Fruit fly (Drosophila melanogaster) whole organism, embryonic: Measurements from ENCODE around the gene arg.

ENCODE experiments used
- Antp ChIP-seq: fragments of 200-800 bp; sonication (Bioruptor generic); optimal IDR thresholded peaks from 3 replicates; lab custom pipeline; 2016; ENCODE audit warnings: missing biosample characterization, missing genetic modification characterization
- CG10565 ChIP-seq: fragments of 200-800 bp; sonication (Bioruptor generic); optimal IDR thresholded peaks from 3 replicates; lab custom pipeline; 2016; ENCODE audit warnings: missing biosample characterization, mild to moderate bottlenecking, missing genetic modification characterization
- CG11560 ChIP-seq: fragments of 200-800 bp; sonication (Bioruptor generic); IDR thresholded peaks from 3 replicates; pipeline ENCODE4 v1.3.6; 2022; ENCODE audit warnings: missing biosample characterization, missing genetic modification characterization
- CG14965 ChIP-seq: fragments of 200-800 bp; sonication (Bioruptor generic); optimal IDR thresholded peaks from 2 replicates; lab custom pipeline; 2016; ENCODE audit warnings: missing biosample characterization, missing genetic modification characterization, borderline replicate concordance
- CG15696 ChIP-seq: fragments of 200-800 bp; sonication (Bioruptor generic); optimal IDR thresholded peaks from 2 replicates; lab custom pipeline; 2019; ENCODE audit warnings: missing biosample characterization, mild to moderate bottlenecking, missing genetic modification characterization, moderate library complexity
- CG18262 ChIP-seq: fragments of 200-800 bp; optimal IDR thresholded peaks from 3 replicates; lab custom pipeline; 2019; ENCODE audit warnings: missing biosample characterization, mild to moderate bottlenecking, missing genetic modification characterization, moderate library complexity
- CG18599 ChIP-seq: fragments of 200-800 bp; sonication (Bioruptor generic); optimal IDR thresholded peaks from 3 replicates; lab custom pipeline; 2017; ENCODE audit warnings: missing biosample characterization, missing genetic modification characterization, mild to moderate bottlenecking, moderate library complexity, missing genetic modification reagents
- CG3065 ChIP-seq: fragments of 200-800 bp; sonication (Bioruptor generic); optimal IDR thresholded peaks from 2 replicates; lab custom pipeline; 2016; ENCODE audit warnings: missing biosample characterization, missing genetic modification characterization
- CG32767 ChIP-seq: fragments of 200-800 bp; sonication (Bioruptor generic); IDR thresholded peaks from 2 replicates; pipeline ENCODE4 v1.3.6; 2022; ENCODE audit warnings: missing biosample characterization, missing genetic modification characterization
- CG4360 ChIP-seq: fragments of 200-800 bp; sonication (Bioruptor generic); IDR thresholded peaks from 2 replicates; pipeline ENCODE4 v1.3.6; 2022; ENCODE audit warnings: missing biosample characterization, missing genetic modification characterization
- CG5953 ChIP-seq: fragments of 200-800 bp; sonication (Bioruptor generic); IDR thresholded peaks from 2 replicates; pipeline ENCODE4 v1.3.6; 2022; ENCODE audit warnings: missing biosample characterization, missing genetic modification characterization
- CG6813 ChIP-seq: fragments of 200-800 bp; sonication (Bioruptor generic); optimal IDR thresholded peaks from 2 replicates; lab custom pipeline; 2017; ENCODE audit warnings: missing biosample characterization, missing genetic modification characterization, mild to moderate bottlenecking, moderate library complexity, missing genetic modification reagents
- CG6854 ChIP-seq: fragments of 200-800 bp; sonication (Bioruptor generic); optimal IDR thresholded peaks from 3 replicates; lab custom pipeline; 2017; ENCODE audit warnings: missing biosample characterization, mild to moderate bottlenecking, missing genetic modification characterization
- CG8924 ChIP-seq: fragments of 200-800 bp; optimal IDR thresholded peaks from 3 replicates; lab custom pipeline; 2019; ENCODE audit warnings: missing biosample characterization, mild to moderate bottlenecking, missing genetic modification characterization, moderate library complexity
- Dfd ChIP-seq, 2 experiments: fragments of >200 bp; optimal IDR thresholded peaks; 2 replicates each; lab custom pipeline; 2017; ENCODE audit warnings: missing biosample characterization in 2 of 2, missing genetic modification characterization in 2 of 2
- Fer1 ChIP-seq: fragments of 200-800 bp; sonication (Bioruptor generic); optimal IDR thresholded peaks from 2 replicates; lab custom pipeline; 2017; ENCODE audit warnings: missing biosample characterization, mild to moderate bottlenecking, missing genetic modification characterization
- H2.0 ChIP-seq: fragments of 200-800 bp; sonication (Bioruptor generic); IDR thresholded peaks from 2 replicates; pipeline ENCODE4 v1.3.6; 2022; ENCODE audit warnings: missing biosample characterization, missing genetic modification characterization
- Hr39 ChIP-seq: fragments of >200 bp; optimal IDR thresholded peaks from 2 replicates; lab custom pipeline; 2017
- Kr ChIP-seq: fragments of 200-800 bp; sonication (Bioruptor generic); optimal IDR thresholded peaks from 2 replicates; lab custom pipeline; 2017; ENCODE audit warnings: missing biosample characterization, mild to moderate bottlenecking, missing genetic modification characterization
- MBD-R2 ChIP-seq: fragments of 200-800 bp; sonication (Bioruptor generic); IDR thresholded peaks from 2 replicates; pipeline ENCODE4 v1.3.6; 2022; ENCODE audit warnings: missing biosample characterization, missing genetic modification characterization
- Mad ChIP-seq: fragments of 200-800 bp; sonication (Bioruptor generic); optimal IDR thresholded peaks from 2 replicates; lab custom pipeline; 2016; ENCODE audit warnings: missing biosample characterization, missing genetic modification characterization
- Mes4 ChIP-seq: fragments of 200-800 bp; sonication (Bioruptor generic); optimal IDR thresholded peaks from 2 replicates; lab custom pipeline; 2016; ENCODE audit warnings: missing biosample characterization, missing genetic modification characterization
- Nf-YA ChIP-seq: fragments of 200-800 bp; sonication (Bioruptor generic); IDR thresholded peaks from 2 replicates; pipeline ENCODE4 v1.3.6; 2022; ENCODE audit warnings: missing biosample characterization, missing genetic modification characterization
- Rfx ChIP-seq: fragments of 200-800 bp; sonication (Bioruptor generic); IDR thresholded peaks from 2 replicates; pipeline ENCODE4 v1.3.6; 2022; ENCODE audit warnings: missing biosample characterization, missing genetic modification characterization
- Sin3A ChIP-seq: fragments of >200 bp; optimal IDR thresholded peaks from 2 replicates; lab custom pipeline; 2018
- Six4 ChIP-seq: fragments of 200-800 bp; sonication (Bioruptor generic); optimal IDR thresholded peaks from 2 replicates; lab custom pipeline; 2016; ENCODE audit warnings: missing biosample characterization, missing genetic modification characterization
- Sox100B ChIP-seq: fragments of 200-800 bp; sonication (Bioruptor generic); optimal IDR thresholded peaks from 3 replicates; lab custom pipeline; 2018; ENCODE audit warnings: missing biosample characterization, mild to moderate bottlenecking, missing genetic modification characterization
- Xbp1 ChIP-seq: fragments of 200-800 bp; sonication (Bioruptor generic); optimal IDR thresholded peaks from 3 replicates; lab custom pipeline; 2016; ENCODE audit warnings: missing biosample characterization, mild to moderate bottlenecking, missing genetic modification characterization
- YL-1 ChIP-seq: fragments of 200-800 bp; sonication (Bioruptor generic); optimal IDR thresholded peaks from 3 replicates; lab custom pipeline; 2017; ENCODE audit warnings: missing biosample characterization, mild to moderate bottlenecking, missing genetic modification characterization
- aop ChIP-seq: fragments of 200-800 bp; sonication (Bioruptor generic); IDR thresholded peaks from 2 replicates; pipeline ENCODE4 v1.3.6; 2022; ENCODE audit warnings: missing biosample characterization, missing genetic modification characterization
- ara ChIP-seq: fragments of 200-800 bp; sonication (Bioruptor generic); IDR thresholded peaks from 2 replicates; pipeline ENCODE4 v1.3.6; 2022; ENCODE audit warnings: missing biosample characterization, missing genetic modification characterization
- bowl ChIP-seq: fragments of 200-800 bp; sonication (Bioruptor generic); IDR thresholded peaks from 2 replicates; pipeline ENCODE4 v1.3.6; 2022; ENCODE audit warnings: missing biosample characterization, missing genetic modification characterization
- dmrt11E ChIP-seq: fragments of 200-800 bp; sonication (Bioruptor generic); optimal IDR thresholded peaks from 3 replicates; lab custom pipeline; 2018; ENCODE audit warnings: missing biosample characterization, mild to moderate bottlenecking, missing genetic modification characterization, moderate library complexity
- esg ChIP-seq: fragments of 200-800 bp; sonication (Bioruptor generic); conservative IDR thresholded peaks from 2 replicates; pipeline ENCODE4 v1.3.6; 2022; ENCODE audit warnings: missing biosample characterization, missing genetic modification characterization
- fd3F ChIP-seq: fragments of 200-800 bp; sonication (Bioruptor generic); optimal IDR thresholded peaks from 2 replicates; lab custom pipeline; 2018; ENCODE audit warnings: missing biosample characterization, mild to moderate bottlenecking, missing genetic modification characterization, moderate library complexity
- gfzf ChIP-seq: fragments of 200-800 bp; sonication (Bioruptor generic); optimal IDR thresholded peaks from 2 replicates; lab custom pipeline; 2016; ENCODE audit warnings: missing biosample characterization, mild to moderate bottlenecking, missing genetic modification characterization, moderate library complexity
- grn ChIP-seq: fragments of 200-800 bp; sonication (Bioruptor generic); optimal IDR thresholded peaks from 3 replicates; lab custom pipeline; 2017; ENCODE audit warnings: missing biosample characterization, missing genetic modification characterization
- insv ChIP-seq, 2 experiments: fragments of 200-800 bp; sonication (Bioruptor generic); optimal IDR thresholded peaks; 3 replicates each; lab custom pipeline; 2016 to 2018; ENCODE audit warnings: missing biosample characterization in 2 of 2, missing genetic modification characterization in 2 of 2
- jigr1 ChIP-seq: fragments of 200-800 bp; sonication (Bioruptor generic); IDR thresholded peaks from 3 replicates; pipeline ENCODE4 v1.3.6; 2022; ENCODE audit warnings: missing biosample characterization, missing genetic modification characterization
- jumu ChIP-seq: fragments of 200-800 bp; sonication (Bioruptor generic); optimal IDR thresholded peaks from 3 replicates; lab custom pipeline; 2016; ENCODE audit warnings: missing biosample characterization, missing genetic modification characterization
- knrl ChIP-seq: fragments of 200-800 bp; sonication (Bioruptor generic); IDR thresholded peaks from 3 replicates; pipeline ENCODE4 v1.3.6; 2022; ENCODE audit warnings: missing biosample characterization, missing genetic modification characterization; ENCODE audit not compliant: partially characterized antibody
- mam ChIP-seq: fragments of 200-800 bp; sonication (Bioruptor generic); optimal IDR thresholded peaks from 3 replicates; lab custom pipeline; 2016; ENCODE audit warnings: missing biosample characterization, missing genetic modification characterization
- p53 ChIP-seq: fragments of 200-800 bp; sonication (Bioruptor generic); optimal IDR thresholded peaks from 2 replicates; lab custom pipeline; 2016; ENCODE audit warnings: missing biosample characterization, missing genetic modification characterization
- pho ChIP-seq: fragments of 200-800 bp; sonication (Bioruptor generic); optimal IDR thresholded peaks from 2 replicates; lab custom pipeline; 2016; ENCODE audit warnings: missing biosample characterization, missing genetic modification characterization
- pita ChIP-seq: fragments of 200-800 bp; sonication (Bioruptor generic); optimal IDR thresholded peaks from 2 replicates; lab custom pipeline; 2017; ENCODE audit warnings: missing biosample characterization, mild to moderate bottlenecking, missing genetic modification characterization
- psq ChIP-seq: fragments of 200-800 bp; sonication (Bioruptor generic); optimal IDR thresholded peaks from 2 replicates; lab custom pipeline; 2017; ENCODE audit warnings: missing biosample characterization, missing genetic modification characterization
- ssp ChIP-seq: fragments of 200-800 bp; sonication (Bioruptor generic); IDR thresholded peaks from 2 replicates; pipeline ENCODE4 v1.3.6; 2022; ENCODE audit warnings: missing biosample characterization, missing genetic modification characterization
- tll ChIP-seq, 2 experiments: fragments of 200-800 bp in 1 of 2; fragments of >200 bp in 1 of 2; sonication (Bioruptor generic) in 1 of 2; optimal IDR thresholded peaks; 2 replicates each; lab custom pipeline; 2017 to 2019; ENCODE audit warnings: missing biosample characterization in 2 of 2, missing genetic modification characterization in 2 of 2, mild to moderate bottlenecking in 1 of 2, moderate library complexity in 1 of 2
- twi ChIP-seq: fragments of 200-800 bp; optimal IDR thresholded peaks from 2 replicates; lab custom pipeline; 2019; ENCODE audit warnings: missing biosample characterization, mild to moderate bottlenecking, missing genetic modification characterization, moderate library complexity
- wor ChIP-seq: fragments of 200-800 bp; sonication (Bioruptor generic); IDR thresholded peaks from 2 replicates; pipeline ENCODE4 v1.3.6; 2022; ENCODE audit warnings: missing biosample characterization, missing genetic modification characterization
- z ChIP-seq: fragments of 200-800 bp; sonication (Bioruptor generic); IDR thresholded peaks from 3 replicates; pipeline ENCODE4 v1.3.6; 2022; ENCODE audit warnings: missing biosample characterization, missing genetic modification characterization

arg gene

DNA sequence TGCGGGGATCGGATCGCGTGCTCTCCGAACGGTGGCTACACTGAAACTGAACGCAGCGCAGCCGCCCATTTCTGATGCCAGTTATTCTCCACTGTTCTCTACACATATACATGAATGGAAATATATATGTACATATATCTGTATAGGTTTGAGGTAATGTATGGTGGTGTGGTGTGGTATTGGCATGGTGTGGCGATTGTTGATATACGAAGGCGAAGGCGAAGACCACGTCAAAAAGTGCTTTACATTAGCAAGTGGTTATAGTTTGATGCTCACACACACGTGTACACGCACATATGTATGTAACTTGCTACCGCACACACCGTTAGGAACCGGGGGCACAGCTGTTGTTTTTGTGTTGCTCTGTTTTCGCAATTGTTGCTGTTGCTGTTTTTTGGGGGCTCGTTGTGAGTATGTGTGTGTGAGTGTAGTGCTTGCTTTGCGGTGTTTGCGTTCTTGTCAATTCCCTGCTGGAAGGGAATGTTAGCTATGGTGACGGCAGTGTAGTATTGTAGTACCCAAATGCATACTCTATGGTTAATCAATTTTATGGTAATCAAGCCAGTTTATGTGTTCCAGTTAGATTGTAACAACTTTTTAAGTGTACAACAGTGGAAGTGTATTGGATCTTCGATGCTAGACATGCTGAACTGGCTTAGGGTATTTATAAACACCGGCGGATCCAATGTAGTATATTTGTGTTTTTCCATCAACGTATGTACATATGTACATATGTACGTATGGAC lies 15.6 kb upstream of the arg start, which contains the start of gene CG17896 (continued):
- peak; percentile 74 for TF ChIP-seq CG4360 (GFP tag; lab: Robert Waterston, UW)
- TF ChIP-seq Kr (GFP tag; lab: Kevin White, UChicago): no peak
- TF ChIP-seq jigr1 (GFP tag; lab: Robert Waterston, UW): peak; percentile 95
- TF ChIP-seq dmrt11E (tag; lab: Kevin White, UChicago): peak; percentile 72
- TF ChIP-seq pho (GFP tag; lab: Kevin White, UChicago): peak; percentile 99
- peak; percentile 99 for TF ChIP-seq Antp (GFP tag; lab: Kevin White, UChicago)
- peak; percentile 92 for TF ChIP-seq ssp
- TF ChIP-seq jumu (GFP tag; lab: Kevin White, UChicago): peak; percentile 98
- no peak for TF ChIP-seq Sin3A (lab: Kevin White, UChicago)
- TF ChIP-seq Xbp1 (GFP tag; lab: Kevin White, UChicago): peak; percentile 98
- TF ChIP-seq Hr39: no peak
- TF ChIP-seq Rfx (GFP tag; lab: Robert Waterston, UW): peak; percentile 100
- TF ChIP-seq Sox100B (GFP tag; lab: Kevin White, UChicago): peak; percentile 92
- peak; percentile 34 for TF ChIP-seq gfzf (GFP tag; lab: Kevin White, UChicago)
- peak; percentile 97 for TF ChIP-seq CG6813 (GFP tag; lab: Kevin White, UChicago)
- peak; percentile 96 for TF ChIP-seq CG32767 (GFP tag; lab: Robert Waterston, UW)
- TF ChIP-seq CG11560 (tag; lab: Robert Waterston, UW): peak; percentile 94
- TF ChIP-seq psq (GFP tag; lab: Kevin White, UChicago): peak; percentile 84
- peak; percentile 89 for TF ChIP-seq twi (tag; lab: Kevin White, UChicago)
- peak; percentile 94 for TF ChIP-seq p53 (GFP tag; lab: Kevin White, UChicago)
- TF ChIP-seq pita (GFP tag; lab: Kevin White, UChicago): no peak
- peak; percentile 77 for TF ChIP-seq grn (GFP tag; lab: Kevin White, UChicago)
- TF ChIP-seq CG3065 (GFP tag; lab: Kevin White, UChicago): peak; percentile 93
- TF ChIP-seq CG8924 (tag; lab: Kevin White, UChicago): peak; percentile 98
- peak; percentile 97 for TF ChIP-seq Mad (GFP tag; lab: Kevin White, UChicago)
- TF ChIP-seq CG10565 (GFP tag; lab: Kevin White, UChicago): peak; percentile 81
- peak; percentile 83 for TF ChIP-seq aop (GFP tag; lab: Robert Waterston, UW)
- peak; percentile 72; the same call in 1 of the 3 replicates for TF ChIP-seq z
- no peak for TF ChIP-seq tll (GFP tag; optimal IDR thresholded peaks at IDR 0.05; lab: Kevin White, UChicago)
- TF ChIP-seq MBD-R2 (GFP tag; lab: Robert Waterston, UW): peak; percentile 98
- peak; percentile 93 for TF ChIP-seq Mes4 (GFP tag; lab: Kevin White, UChicago)
- peak; percentile 80 for TF ChIP-seq CG15696 (tag; lab: Kevin White, UChicago)
- TF ChIP-seq CG18599: peak; percentile 99
- peak; percentile 97 for TF ChIP-seq Six4
- TF ChIP-seq CG6854: peak; percentile 97
- TF ChIP-seq Dfd (GFP tag; optimal IDR thresholded peaks at IDR 0.05; lab: Kevin White, UChicago): no peak
- TF ChIP-seq knrl: no peak
- TF ChIP-seq CG5953 (GFP tag; lab: Robert Waterston, UW): peak; percentile 93
- peak; percentile 94 for TF ChIP-seq bowl (GFP tag; lab: Robert Waterston, UW)
- peak; percentile 90 for TF ChIP-seq CG14965 (GFP tag; lab: Kevin White, UChicago)
- peak; percentile 97 for TF ChIP-seq Fer1 (GFP tag; lab: Kevin White, UChicago)
- TF ChIP-seq YL-1 (GFP tag; lab: Kevin White, UChicago): peak; percentile 39
- TF ChIP-seq esg: peak; percentile 95
- peak; percentile 97 for TF ChIP-seq H2.0 (GFP tag; lab: Robert Waterston, UW)
- TF ChIP-seq mam (GFP tag; lab: Kevin White, UChicago): peak; percentile 99
- peak; percentile 96 for TF ChIP-seq ara (GFP tag; lab: Robert Waterston, UW)
- TF ChIP-seq wor: peak; percentile 90
- peak; percentile 91 for TF ChIP-seq Nf-YA
- peak; percentile 93 for TF ChIP-seq CG18262 (tag; lab: Kevin White, UChicago)
- TF ChIP-seq fd3F (GFP tag; lab: Kevin White, UChicago): peak; percentile 98
- TF ChIP-seq insv (GFP tag; optimal IDR thresholded peaks at IDR 0.05; lab: Kevin White, UChicago): peak; percentile 35 to 67
